Fruit fly (Drosophila melanogaster): ENCODE data around the gene CG43295.
A peak's percentile ranks its signal among the peaks of the same experiment; 100 is the strongest.

CG43295 gene

DNA sequence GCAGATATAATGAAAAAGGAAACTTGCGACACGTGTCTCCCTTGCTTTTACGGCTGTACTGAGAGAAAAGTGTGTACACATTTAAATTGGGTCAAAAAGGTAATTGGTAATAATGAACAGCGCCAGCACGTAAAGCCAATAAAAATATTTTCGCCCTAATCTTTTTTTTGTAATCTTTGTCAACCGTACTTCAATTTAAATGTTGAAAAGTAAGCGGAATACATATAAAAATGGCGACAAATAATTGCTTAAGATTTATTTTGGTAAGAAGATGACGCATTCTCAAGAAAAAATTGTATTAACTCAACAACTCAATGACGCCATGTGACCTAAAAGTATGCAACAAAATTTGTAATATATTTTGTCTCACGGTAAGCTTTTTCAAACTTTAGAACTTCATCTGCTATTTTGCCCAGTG, 42.2 kb downstream of the CG43295 start:
- TF ChIP-seq CG6854 (GFP tag; optimal IDR thresholded peaks at IDR 0.05) (no peak), vri (GFP tag; optimal IDR thresholded peaks at IDR 0.05) (no peak), esn (GFP tag; optimal IDR thresholded peaks at IDR 0.05) (peak; percentile 56), CG6276 (GFP tag; optimal IDR thresholded peaks at IDR 0.05) (peak; percentile 17), CG8119 (GFP tag; IDR thresholded peaks at IDR 0.05) (0 out of 3 replicates have a peak, but pooled peaks have one; percentile 10), lz (GFP tag; optimal IDR thresholded peaks at IDR 0.05) (peak; percentile 50), fkh (GFP tag; optimal IDR thresholded peaks at IDR 0.05) (no peak), pdm3 (GFP tag; optimal IDR thresholded peaks at IDR 0.05) (peak; percentile 31), CG6808 (GFP tag; optimal IDR thresholded peaks at IDR 0.05) (peak; percentile 46), CG11762 (GFP tag; optimal IDR thresholded peaks at IDR 0.05; ENCODE audit: insufficient read depth) (peak; percentile 61), CG7368 (GFP tag; optimal IDR thresholded peaks at IDR 0.05) (peak; percentile 20), fd85E (GFP tag; optimal IDR thresholded peaks at IDR 0.05) (no peak), Ets96B (tag; optimal IDR thresholded peaks at IDR 0.05) (peak; percentile 40), Eip93F (GFP tag; optimal IDR thresholded peaks at IDR 0.05) (peak; percentile 8), Blimp-1 (GFP tag; optimal IDR thresholded peaks at IDR 0.05) (no peak), CG10669 (GFP tag; optimal IDR thresholded peaks at IDR 0.05) (peak; percentile 39), CG6792 (GFP tag; optimal IDR thresholded peaks at IDR 0.05) (peak; percentile 53), Sox14 (GFP tag; optimal IDR thresholded peaks at IDR 0.05) (peak; percentile 36), OdsH (GFP tag; optimal IDR thresholded peaks at IDR 0.05) (peak; percentile 36), eg (GFP tag; IDR thresholded peaks at IDR 0.05) (no peak), acj6 (GFP tag; optimal IDR thresholded peaks at IDR 0.05) (peak; percentile 48), Ets21C (GFP tag; optimal IDR thresholded peaks at IDR 0.05) (peak; percentile 31), cyc (GFP tag; optimal IDR thresholded peaks at IDR 0.05) (peak; percentile 27), dsx (GFP tag; optimal IDR thresholded peaks at IDR 0.05; ENCODE audit: poor library complexity, severe bottlenecking) (no peak), Gug (GFP tag; IDR thresholded peaks at IDR 0.05) (no peak), Hr38 (GFP tag; optimal IDR thresholded peaks at IDR 0.05) (no peak), Eip78C (GFP tag) (peak; percentile 87), topi (GFP tag; optimal IDR thresholded peaks at IDR 0.05) (peak; percentile 44), CG32006 (GFP tag; optimal IDR thresholded peaks at IDR 0.05) (peak; percentile 61), CG34406 (GFP tag; optimal IDR thresholded peaks at IDR 0.05) (peak; percentile 24), CG11902 (GFP tag; optimal IDR thresholded peaks at IDR 0.05) (peak; percentile 29), CG8319 (GFP tag; optimal IDR thresholded peaks at IDR 0.05) (peak; percentile 46), Hr39 (GFP tag; optimal IDR thresholded peaks at IDR 0.05) (peak; percentile 21), Met (GFP tag; optimal IDR thresholded peaks at IDR 0.05) (peak; percentile 48), CG9139 (GFP tag; optimal IDR thresholded peaks at IDR 0.05) (no peak), spab (GFP tag; optimal IDR thresholded peaks at IDR 0.05) (peak; percentile 31), ss (GFP tag; optimal IDR thresholded peaks at IDR 0.05) (peak in 1 of 2 experiments; percentile 24), Sox102F (GFP tag; optimal IDR thresholded peaks at IDR 0.05) (peak; percentile 42), svp (GFP tag) (no peak), CG15336 (GFP tag; IDR thresholded peaks at IDR 0.05) (peak; percentile 54), fd59A (GFP tag; optimal IDR thresholded peaks at IDR 0.05) (peak; percentile 21), CG6163 (GFP tag; IDR thresholded peaks at IDR 0.05) (no peak), CG8632 (GFP tag; optimal IDR thresholded peaks at IDR 0.05) (peak; percentile 45), Hr4 (GFP tag; optimal IDR thresholded peaks at IDR 0.05) (peak; percentile 36), CG16779 (tag; optimal IDR thresholded peaks at IDR 0.05) (no peak), Sox15 (GFP tag; optimal IDR thresholded peaks at IDR 0.05) (peak; percentile 15), CG10631 (GFP tag; optimal IDR thresholded peaks at IDR 0.05) (peak; percentile 60), CG3032 (tag; optimal IDR thresholded peaks at IDR 0.05) (peak; percentile 45), CG31627 (GFP tag; optimal IDR thresholded peaks at IDR 0.05) (peak; percentile 39), CG11294 (GFP tag; IDR thresholded peaks at IDR 0.05) (no peak), CG4318 (GFP tag; optimal IDR thresholded peaks at IDR 0.05) (no peak), Eip75B (GFP tag; optimal IDR thresholded peaks at IDR 0.05) (peak; percentile 64)

All from whole organism, prepupa.